Worm (Caenorhabditis elegans): ENCODE data around the gene T27A8.7.
A peak's percentile ranks its signal among the peaks of the same experiment; 100 is the strongest.

ce11 chrX:16056404-16056803 lies 1.1 kb downstream of the T27A8.7 start:
- peak; percentile 56 for TF ChIP-seq aly-2 (tag; optimal IDR thresholded peaks at IDR 0.05)
- peak; percentile 87 to 96 for TF ChIP-seq mdl-1 (tag; optimal IDR thresholded peaks at IDR 0.05)
- TF ChIP-seq fos-1 (tag; optimal IDR thresholded peaks at IDR 0.05) = peak; percentile 97
- peak; percentile 84 for TF ChIP-seq blmp-1 (tag; optimal IDR thresholded peaks at IDR 0.05; ENCODE audit: insufficient read depth)
- peak; percentile 91 for TF ChIP-seq lin-39 (tag; optimal IDR thresholded peaks at IDR 0.05)
- TF ChIP-seq nhr-77 (tag; optimal IDR thresholded peaks at IDR 0.05) = peak; percentile 94
- peak; percentile 96 for TF ChIP-seq mab-5 (tag; optimal IDR thresholded peaks at IDR 0.05)
- peak; percentile 73 for TF ChIP-seq unc-39 (tag; optimal IDR thresholded peaks at IDR 0.05)
- peak; percentile 84 for TF ChIP-seq Y55F3AM.14 (GFP tag; optimal IDR thresholded peaks at IDR 0.05)
- TF ChIP-seq gmeb-1 (tag; optimal IDR thresholded peaks at IDR 0.05) = peak; percentile 93
- TF ChIP-seq nhr-237 (tag; optimal IDR thresholded peaks at IDR 0.05) = peak; percentile 98
- TF ChIP-seq lin-13 (GFP tag; optimal IDR thresholded peaks at IDR 0.05) = peak; percentile 98
